Fruit fly (Drosophila melanogaster): Measurements from ENCODE around the gene CG8086.

CG8086 gene

dm6 chr2L:8292159-8292887 is 35.0 kb upstream of the CG8086 start (continued):
- TF ChIP-seq CG14667 (GFP tag; IDR thresholded peaks at IDR 0.05) = peak; percentile 94
- TF ChIP-seq btn (GFP tag; optimal IDR thresholded peaks at IDR 0.05) = peak; percentile 84
- TF ChIP-seq sr (GFP tag; IDR thresholded peaks at IDR 0.05) = peak; percentile 78; the same call in 2 of the 3 replicates
- peak; percentile 72 for TF ChIP-seq Ets97D (GFP tag; optimal IDR thresholded peaks at IDR 0.05)
- peak; percentile 97 for TF ChIP-seq lmd (GFP tag; IDR thresholded peaks at IDR 0.05)
- TF ChIP-seq wdn (GFP tag; IDR thresholded peaks at IDR 0.05) = peak; percentile 97
- TF ChIP-seq CHES-1-like (GFP tag; optimal IDR thresholded peaks at IDR 0.05) = peak; percentile 92
- peak; percentile 87 for TF ChIP-seq her (GFP tag; optimal IDR thresholded peaks at IDR 0.05)
- peak; percentile 77 for TF ChIP-seq TFAM (GFP tag; optimal IDR thresholded peaks at IDR 0.05)
- peak; percentile 85 for TF ChIP-seq Poxn (GFP tag; IDR thresholded peaks at IDR 0.05)
- peak; percentile 97 for TF ChIP-seq CG11456 (GFP tag; IDR thresholded peaks at IDR 0.05)
- peak; percentile 71 for TF ChIP-seq CG10565 (GFP tag; optimal IDR thresholded peaks at IDR 0.05)
- no peak for TF ChIP-seq br (optimal IDR thresholded peaks at IDR 0.05)
- TF ChIP-seq CG30020 (tag; optimal IDR thresholded peaks at IDR 0.05) = peak; percentile 81
- TF ChIP-seq ap (GFP tag; IDR thresholded peaks at IDR 0.05) = peak; percentile 95
- TF ChIP-seq Usf (GFP tag; optimal IDR thresholded peaks at IDR 0.05) = peak; percentile 81
- TF ChIP-seq CG4282 (GFP tag; optimal IDR thresholded peaks at IDR 0.05) = peak; percentile 46
- peak; percentile 89 for TF ChIP-seq Hand (GFP tag; optimal IDR thresholded peaks at IDR 0.05)
- no peak for TF ChIP-seq inv (GFP tag; IDR thresholded peaks at IDR 0.05; ENCODE audit: partially characterized antibody)
- no peak for TF ChIP-seq mld (GFP tag; IDR thresholded peaks at IDR 0.05; ENCODE audit: partially characterized antibody)
- TF ChIP-seq NFAT (GFP tag; IDR thresholded peaks at IDR 0.05) = peak; percentile 94
- TF ChIP-seq ro (GFP tag; IDR thresholded peaks at IDR 0.05) = peak; percentile 86
- TF ChIP-seq CG13894 (tag; optimal IDR thresholded peaks at IDR 0.05) = peak; percentile 94
- TF ChIP-seq cg (GFP tag; optimal IDR thresholded peaks at IDR 0.05) = peak; percentile 40
- TF ChIP-seq Drgx (GFP tag; IDR thresholded peaks at IDR 0.05) = peak; percentile 91
- peak; percentile 93 for TF ChIP-seq gsb (GFP tag; IDR thresholded peaks at IDR 0.05)
- peak; percentile 90 for TF ChIP-seq Lim3 (GFP tag; IDR thresholded peaks at IDR 0.05)
- peak; percentile 80 for TF ChIP-seq CG4617 (GFP tag; optimal IDR thresholded peaks at IDR 0.05; ENCODE audit: borderline replicate concordance)
- TF ChIP-seq ttk (GFP tag; IDR thresholded peaks at IDR 0.05) = peak; percentile 95
- no peak for TF ChIP-seq Doc3 (GFP tag; IDR thresholded peaks at IDR 0.05; ENCODE audit: partially characterized antibody)
- peak; percentile 98 for TF ChIP-seq CG17359 (tag; optimal IDR thresholded peaks at IDR 0.05)
- peak; percentile 85 for TF ChIP-seq eyg (GFP tag; optimal IDR thresholded peaks at IDR 0.05)
- TF ChIP-seq chn (GFP tag; optimal IDR thresholded peaks at IDR 0.05) = peak; percentile 90
- TF ChIP-seq jigr1 (GFP tag; IDR thresholded peaks at IDR 0.05) = peak; percentile 94
- peak; percentile 95 for TF ChIP-seq Side (GFP tag; optimal IDR thresholded peaks at IDR 0.05)
- TF ChIP-seq CG10462 (GFP tag; optimal IDR thresholded peaks at IDR 0.05) = peak; percentile 92
- TF ChIP-seq cad (GFP tag; optimal IDR thresholded peaks at IDR 0.05) = no peak
- TF ChIP-seq pita (GFP tag; optimal IDR thresholded peaks at IDR 0.05) = no peak
- TF ChIP-seq CG10654 (GFP tag; optimal IDR thresholded peaks at IDR 0.05) = peak; percentile 90
- TF ChIP-seq CG6175 (GFP tag; IDR thresholded peaks at IDR 0.05) = peak; percentile 92
- TF ChIP-seq kni (GFP tag; optimal IDR thresholded peaks at IDR 0.05) = peak; percentile 95
- peak; percentile 96 for TF ChIP-seq Asciz (GFP tag; optimal IDR thresholded peaks at IDR 0.05)
- TF ChIP-seq CG11504 (tag; optimal IDR thresholded peaks at IDR 0.05) = peak; percentile 97
- peak; percentile 95 for TF ChIP-seq CG17912 (GFP tag; optimal IDR thresholded peaks at IDR 0.05)
- peak; percentile 92 for TF ChIP-seq Dip3 (GFP tag; optimal IDR thresholded peaks at IDR 0.05)
- TF ChIP-seq CG5245 (GFP tag; optimal IDR thresholded peaks at IDR 0.05) = peak; percentile 95
- TF ChIP-seq CG1603 (tag; optimal IDR thresholded peaks at IDR 0.05) = peak; percentile 93
- TF ChIP-seq CTCF (GFP tag; optimal IDR thresholded peaks at IDR 0.05) = peak; percentile 69
- peak; percentile 76; the same call in 2 of the 3 replicates for TF ChIP-seq z (GFP tag; IDR thresholded peaks at IDR 0.05)
- TF ChIP-seq CG11398 (GFP tag; optimal IDR thresholded peaks at IDR 0.05) = peak; percentile 91
- TF ChIP-seq CG2120 (GFP tag; optimal IDR thresholded peaks at IDR 0.05) = peak; percentile 97

Measured in whole organism, embryonic.